Fruit fly (Drosophila melanogaster) whole organism, wandering third instar larva: Measurements from ENCODE around the gene Akh.
A peak's percentile ranks its signal among the peaks of the same experiment; 100 is the strongest.

Source experiments
- CG32264 ChIP-seq: fragments of 200-800 bp; sonication (Bioruptor generic); optimal IDR thresholded peaks from 2 replicates; lab custom pipeline; 2016; ENCODE audit warnings: missing biosample characterization, missing genetic modification characterization
- CG9705 ChIP-seq: fragments of 200-800 bp; sonication (Bioruptor generic); optimal IDR thresholded peaks from 2 replicates; lab custom pipeline; 2018; ENCODE audit warnings: missing biosample characterization, mild to moderate bottlenecking, missing genetic modification characterization
- Dfd ChIP-seq: fragments of >200 bp; optimal IDR thresholded peaks from 2 replicates; lab custom pipeline; 2017; ENCODE audit warnings: missing biosample characterization, missing genetic modification characterization
- Dif ChIP-seq: fragments of 200-275, 200-300 bp; sonication (Bioruptor generic); optimal IDR thresholded peaks from 2 replicates; lab custom pipeline; 2018; ENCODE audit warnings: missing biosample characterization, missing genetic modification characterization; ENCODE audit not compliant: partially characterized antibody
- GATAd ChIP-seq: sonication (Bioruptor generic); optimal IDR thresholded peaks from 2 replicates; lab custom pipeline; 2016; ENCODE audit warnings: missing biosample characterization, missing genetic modification characterization
- HLH106 ChIP-seq: fragments of 200-800 bp; optimal IDR thresholded peaks from 3 replicates; lab custom pipeline; 2019; ENCODE audit warnings: missing biosample characterization, mild to moderate bottlenecking, missing genetic modification characterization, moderate library complexity
- Hnf4 ChIP-seq: fragments of 200-800 bp; sonication (Bioruptor generic); optimal IDR thresholded peaks from 2 replicates; lab custom pipeline; 2016; ENCODE audit warnings: missing biosample characterization, mild to moderate bottlenecking, missing genetic modification characterization
- Jra ChIP-seq: sonication (Bioruptor generic); optimal IDR thresholded peaks from 2 replicates; lab custom pipeline; 2016; ENCODE audit warnings: missing biosample characterization, missing genetic modification characterization
- Mio ChIP-seq: sonication (Bioruptor generic); optimal IDR thresholded peaks from 2 replicates; lab custom pipeline; 2016; ENCODE audit warnings: missing biosample characterization, missing genetic modification characterization
- Myc ChIP-seq: fragments of >200 bp; optimal IDR thresholded peaks from 2 replicates; lab custom pipeline; 2017
- N ChIP-seq: fragments of >200 bp; optimal IDR thresholded peaks from 2 replicates; lab custom pipeline; 2018; ENCODE audit warnings: missing biosample characterization, missing external identifiers, missing genetic modification characterization
- OdsH ChIP-seq: fragments of 200-800 bp; sonication (Bioruptor generic); optimal IDR thresholded peaks from 2 replicates; lab custom pipeline; 2016; ENCODE audit warnings: missing biosample characterization, mild to moderate bottlenecking, missing genetic modification characterization
- Rel ChIP-seq, 2 experiments: fragments of 200-800 bp; sonication (Bioruptor generic) in 1 of 2; optimal IDR thresholded peaks; 2 replicates in 1 of 2; 3 replicates in 1 of 2; lab custom pipeline; 2016 to 2019; ENCODE audit warnings: mild to moderate bottlenecking in 2 of 2, missing biosample characterization in 2 of 2, missing genetic modification characterization in 2 of 2, moderate library complexity in 1 of 2
- Sp1 ChIP-seq: fragments of 200-800 bp; sonication (Bioruptor generic); optimal IDR thresholded peaks from 3 replicates; lab custom pipeline; 2019; ENCODE audit warnings: missing biosample characterization, mild to moderate bottlenecking, missing genetic modification characterization, moderate library complexity
- br ChIP-seq: fragments of 200-800 bp; sonication (Bioruptor generic); optimal IDR thresholded peaks from 2 replicates; lab custom pipeline; 2016; ENCODE audit warnings: missing biosample characterization, missing genetic modification characterization
- brk ChIP-seq: fragments of 200-800 bp; sonication (Bioruptor generic); optimal IDR thresholded peaks from 2 replicates; lab custom pipeline; 2016; ENCODE audit warnings: missing biosample characterization, mild to moderate bottlenecking, missing genetic modification characterization
- dl ChIP-seq, 2 experiments: fragments of 175-275, 200-275 bp in 1 of 2; fragments of 200-275 bp in 1 of 2; sonication (Bioruptor generic); optimal IDR thresholded peaks; lab custom pipeline; 2018; ENCODE audit warnings: mild to moderate bottlenecking in 2 of 2, missing biosample characterization in 2 of 2, missing genetic modification characterization in 2 of 2, moderate library complexity in 2 of 2; ENCODE audit not compliant: partially characterized antibody in 2 of 2, insufficient read depth in 1 of 2
- dmrt93B ChIP-seq: fragments of 200-800 bp; sonication (Bioruptor generic); optimal IDR thresholded peaks from 2 replicates; lab custom pipeline; 2018; ENCODE audit warnings: missing biosample characterization, mild to moderate bottlenecking, missing genetic modification characterization
- ey ChIP-seq: fragments of 200-800 bp; sonication (Bioruptor generic); optimal IDR thresholded peaks from 2 replicates; lab custom pipeline; 2016; ENCODE audit warnings: missing biosample characterization, missing genetic modification characterization
- foxo ChIP-seq, 2 experiments: fragments of 200-800 bp; sonication (Bioruptor generic); optimal IDR thresholded peaks; 2 replicates in 1 of 2; 3 replicates in 1 of 2; lab custom pipeline; 2016 to 2017; ENCODE audit warnings: missing biosample characterization in 2 of 2, missing genetic modification characterization in 2 of 2
- fru ChIP-seq: fragments of 200-800 bp; sonication (Bioruptor generic); optimal IDR thresholded peaks from 3 replicates; lab custom pipeline; 2016; ENCODE audit warnings: missing biosample characterization, mild to moderate bottlenecking, missing genetic modification characterization
- h ChIP-seq: fragments of 200-800 bp; sonication (Bioruptor generic); optimal IDR thresholded peaks from 3 replicates; lab custom pipeline; 2016; ENCODE audit warnings: missing biosample characterization, mild to moderate bottlenecking, missing genetic modification characterization
- jim ChIP-seq: fragments of 175-275, 200-325 bp; sonication (Bioruptor generic); optimal IDR thresholded peaks from 2 replicates; lab custom pipeline; 2016; ENCODE audit warnings: missing biosample characterization, mild to moderate bottlenecking, missing genetic modification characterization
- lola ChIP-seq: fragments of >200 bp; optimal IDR thresholded peaks from 2 replicates; lab custom pipeline; 2017; ENCODE audit warnings: missing biosample characterization, missing genetic modification characterization
- pan ChIP-seq: fragments of >200 bp; optimal IDR thresholded peaks from 2 replicates; lab custom pipeline; 2017
- psq ChIP-seq: fragments of 200-800 bp; sonication (Bioruptor generic); optimal IDR thresholded peaks from 3 replicates; lab custom pipeline; 2017; ENCODE audit warnings: missing biosample characterization, mild to moderate bottlenecking, missing genetic modification characterization, moderate library complexity
- rgr ChIP-seq: fragments of 200-800 bp; sonication (Bioruptor generic); optimal IDR thresholded peaks from 3 replicates; lab custom pipeline; 2016; ENCODE audit warnings: missing biosample characterization, mild to moderate bottlenecking, missing genetic modification characterization
- sv ChIP-seq: fragments of 200-800 bp; sonication (Bioruptor generic); optimal IDR thresholded peaks from 3 replicates; lab custom pipeline; 2016; ENCODE audit warnings: missing biosample characterization, missing genetic modification characterization
- tai ChIP-seq: sonication (Bioruptor generic); optimal IDR thresholded peaks from 2 replicates; lab custom pipeline; 2016; ENCODE audit warnings: missing biosample characterization, missing genetic modification characterization
- usp ChIP-seq: fragments of >200 bp; optimal IDR thresholded peaks from 2 replicates; lab custom pipeline; 2017; ENCODE audit warnings: missing biosample characterization, missing genetic modification characterization
- woc ChIP-seq: sonication (Bioruptor generic); optimal IDR thresholded peaks from 2 replicates; lab custom pipeline; 2016; ENCODE audit warnings: missing biosample characterization, mild to moderate bottlenecking, missing genetic modification characterization

The Akh gene

dm6 chr3L:4110212-4110611 lies 31.1 kb upstream of the Akh start:
- TF ChIP-seq tai = no peak
- TF ChIP-seq Mio (GFP tag; lab: Kevin White, UChicago) = no peak
- no peak for TF ChIP-seq pan (lab: Kevin White, UChicago)
- TF ChIP-seq GATAd (GFP tag; lab: Kevin White, UChicago) = no peak
- no peak for TF ChIP-seq Rel (GFP tag; optimal IDR thresholded peaks at IDR 0.05; lab: Kevin White, UChicago)
- TF ChIP-seq Rel (tag; optimal IDR thresholded peaks at IDR 0.05; lab: Kevin White, UChicago) = no peak

- TF ChIP-seq GATAd (GFP tag; lab: Kevin White, UChicago) = no peak
- TF ChIP-seq Myc (lab: Kevin White, UChicago) = no peak
- TF ChIP-seq Dfd (GFP tag; lab: Kevin White, UChicago) = no peak
- TF ChIP-seq CG32264 (GFP tag; lab: Kevin White, UChicago) = no peak
- no peak for TF ChIP-seq pan (lab: Kevin White, UChicago)
- TF ChIP-seq psq (GFP tag; lab: Kevin White, UChicago) = no peak
- no peak for TF ChIP-seq CG9705 (GFP tag; lab: Kevin White, UChicago)
- no peak for TF ChIP-seq brk (GFP tag; lab: Kevin White, UChicago)
- no peak for TF ChIP-seq lola (GFP tag; lab: Kevin White, UChicago)
- no peak for TF ChIP-seq br (GFP tag; lab: Kevin White, UChicago)
- no peak for TF ChIP-seq Hnf4 (GFP tag; lab: Kevin White, UChicago)
- TF ChIP-seq woc (GFP tag; lab: Kevin White, UChicago) = no peak
- TF ChIP-seq Sp1 (GFP tag; lab: Kevin White, UChicago) = no peak
- TF ChIP-seq Dif (GFP tag; lab: Kevin White, UChicago) = no peak
- TF ChIP-seq jim (GFP tag; lab: Kevin White, UChicago) = no peak
- TF ChIP-seq dl (GFP tag; optimal IDR thresholded peaks at IDR 0.05; lab: Kevin White, UChicago; ENCODE audit: insufficient read depth in 1 of 2, partially characterized antibody in 2 of 2) = no peak
- no peak for TF ChIP-seq dmrt93B (GFP tag; lab: Kevin White, UChicago)
- TF ChIP-seq h (GFP tag; lab: Kevin White, UChicago) = no peak
- no peak for TF ChIP-seq fru (GFP tag; lab: Kevin White, UChicago)
- no peak for TF ChIP-seq ey (GFP tag; lab: Kevin White, UChicago)
These were observed 27.3 kb upstream of the Akh start for dm6 chr3L:4113998-4114397.

DNA sequence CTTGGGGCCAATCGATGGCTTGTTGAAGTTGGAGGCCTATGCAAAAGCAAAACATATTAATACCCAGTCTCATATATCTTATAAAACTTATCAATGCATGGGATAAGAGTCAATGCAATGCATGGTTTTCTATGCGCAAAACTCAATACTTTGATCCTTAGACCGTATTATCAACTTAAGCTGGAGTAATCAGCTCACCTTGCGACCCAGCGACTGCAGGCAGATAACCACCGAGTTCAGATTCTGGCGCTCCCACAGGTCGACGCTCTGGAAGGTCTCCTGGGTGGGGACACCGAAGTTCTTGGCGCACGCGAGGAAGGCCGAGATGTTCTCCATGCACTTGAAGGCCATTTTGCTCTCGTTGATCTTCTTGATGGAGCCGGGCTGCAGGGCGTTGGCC lies 26.2 kb upstream of the Akh start:
- TF ChIP-seq Hnf4 (GFP tag; lab: Kevin White, UChicago) (no peak), psq (GFP tag; lab: Kevin White, UChicago) (no peak), usp (GFP tag; lab: Kevin White, UChicago) (no peak), sv (GFP tag; lab: Kevin White, UChicago) (no peak), Dfd (GFP tag; lab: Kevin White, UChicago) (no peak), N (GFP tag; lab: Kevin White, UChicago) (no peak), GATAd (GFP tag; lab: Kevin White, UChicago) (no peak), HLH106 (tag; lab: Kevin White, UChicago) (no peak)

- TF ChIP-seq br (GFP tag; lab: Kevin White, UChicago) (no peak), h (GFP tag; lab: Kevin White, UChicago) (peak; percentile 12), Rel (GFP tag; optimal IDR thresholded peaks at IDR 0.05; lab: Kevin White, UChicago) (no peak), Rel (tag; optimal IDR thresholded peaks at IDR 0.05; lab: Kevin White, UChicago) (peak; percentile 62)
These were observed 25.6 kb upstream of the Akh start for dm6 chr3L:4115701-4116100.

DNA sequence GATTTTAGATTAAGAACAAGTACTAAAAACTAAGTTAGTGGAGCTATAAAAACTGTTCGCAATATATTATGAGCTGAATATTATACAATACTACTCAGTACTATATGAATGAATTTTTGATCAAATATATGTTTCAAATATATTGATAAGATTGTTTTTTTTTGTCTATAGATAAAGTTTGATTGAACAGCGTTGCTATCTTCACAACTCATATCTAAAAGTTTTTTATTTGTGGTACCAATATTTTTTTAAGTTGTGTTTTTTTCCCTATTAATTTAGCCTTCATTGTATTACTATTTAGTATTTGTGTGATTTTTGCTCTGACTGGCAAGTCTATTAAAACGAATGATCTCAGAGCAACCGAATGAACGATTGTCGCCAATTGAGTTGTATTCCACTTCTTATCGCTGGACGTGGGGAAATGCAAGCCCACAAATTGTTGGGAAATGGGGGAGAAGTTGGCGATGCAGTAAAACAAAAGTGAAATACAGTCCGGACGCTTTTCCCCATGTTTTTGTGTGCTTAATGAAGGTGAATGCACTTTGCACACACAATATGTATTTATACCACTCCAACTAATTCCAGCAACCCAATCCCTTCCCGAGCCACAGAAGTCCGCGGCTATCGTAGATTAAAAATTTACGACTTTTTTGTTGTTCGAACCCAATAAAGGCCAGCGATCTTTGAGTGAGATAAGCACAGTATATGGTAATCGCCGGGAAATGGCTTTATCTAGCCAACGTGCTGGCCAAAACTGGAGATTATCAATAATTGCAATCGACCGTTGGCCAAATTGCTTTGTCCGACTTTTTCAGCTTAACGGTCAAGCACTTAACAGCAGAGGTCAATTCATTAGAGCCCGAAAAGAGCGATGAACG lies 24.5 kb upstream of the Akh start:
- TF ChIP-seq Rel (GFP tag; optimal IDR thresholded peaks at IDR 0.05; lab: Kevin White, UChicago) = no peak
- TF ChIP-seq Rel (tag; optimal IDR thresholded peaks at IDR 0.05; lab: Kevin White, UChicago) = peak; percentile 85
- peak in 1 of 2 experiments; percentile 14 for TF ChIP-seq foxo (GFP tag; optimal IDR thresholded peaks at IDR 0.05; lab: Kevin White, UChicago)
- TF ChIP-seq Jra (GFP tag; lab: Kevin White, UChicago) = no peak
- peak; percentile 9 for TF ChIP-seq woc (GFP tag; lab: Kevin White, UChicago)
- TF ChIP-seq usp (GFP tag; lab: Kevin White, UChicago) = no peak
- no peak for TF ChIP-seq dmrt93B (GFP tag; lab: Kevin White, UChicago)
- no peak for TF ChIP-seq lola (GFP tag; lab: Kevin White, UChicago)
- TF ChIP-seq ey (GFP tag; lab: Kevin White, UChicago) = peak; percentile 12
- peak; percentile 13 for TF ChIP-seq brk (GFP tag; lab: Kevin White, UChicago)
- TF ChIP-seq OdsH = peak; percentile 51
- TF ChIP-seq rgr (GFP tag; lab: Kevin White, UChicago) = peak; percentile 14
- TF ChIP-seq N (GFP tag; lab: Kevin White, UChicago) = no peak
